Fruit fly (Drosophila melanogaster) whole organism, wandering third instar larva: ENCODE data around the gene CG34310.

ENCODE experiments used
- br ChIP-seq: fragments of 200-800 bp; sonication (Bioruptor generic); optimal IDR thresholded peaks from 2 replicates; lab custom pipeline; 2016; ENCODE audit warnings: missing biosample characterization, missing genetic modification characterization
- h ChIP-seq: fragments of 200-800 bp; sonication (Bioruptor generic); optimal IDR thresholded peaks from 3 replicates; lab custom pipeline; 2016; ENCODE audit warnings: missing biosample characterization, mild to moderate bottlenecking, missing genetic modification characterization

DNA sequence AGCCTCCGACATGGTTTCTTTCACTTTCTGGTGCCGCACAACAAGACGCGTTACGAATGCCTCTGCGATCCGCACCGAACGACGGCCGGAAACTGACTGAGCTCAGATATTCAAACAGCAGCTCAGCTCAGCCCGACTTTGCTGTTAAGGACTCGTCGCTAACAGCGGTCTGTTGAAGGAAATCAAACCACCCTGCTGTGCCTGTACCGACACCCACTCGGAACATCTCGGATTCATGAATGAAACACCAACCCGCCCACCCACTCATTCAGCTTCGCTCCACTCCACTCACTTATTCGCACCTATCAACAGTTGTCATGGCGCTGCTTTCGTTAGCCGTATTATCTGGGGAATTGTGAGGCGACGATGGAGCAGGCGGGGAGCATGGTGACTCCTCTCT is 31.2 kb upstream of the CG34310 start, which contains the start of gene Oatp26F:
- TF ChIP-seq h (GFP tag; lab: Kevin White, UChicago) (no peak), br (GFP tag; lab: Kevin White, UChicago) (no peak)
